Fruit fly (Drosophila melanogaster) Kc167 (cell line): Measurements from ENCODE around the gene Mst84Dd.

Source experiments
- Myc ChIP-seq: fragments of >200 bp; optimal IDR thresholded peaks from 2 replicates; lab custom pipeline; 2017; ENCODE audit warnings: missing external identifiers
- Sin3A ChIP-seq: fragments of >200 bp; optimal IDR thresholded peaks from 2 replicates; lab custom pipeline; 2018; ENCODE audit warnings: missing external identifiers
- h ChIP-seq: fragments of >200 bp; optimal IDR thresholded peaks from 3 replicates; lab custom pipeline; 2018; ENCODE audit warnings: missing external identifiers
- insv ChIP-seq: fragments of >200 bp; optimal IDR thresholded peaks from 3 replicates; lab custom pipeline; 2018; ENCODE audit warnings: missing external identifiers
- psq ChIP-seq: fragments of >200 bp; optimal IDR thresholded peaks from 2 replicates; lab custom pipeline; 2017; ENCODE audit warnings: missing external identifiers
- ttk ChIP-seq: sonication (Bioruptor generic); optimal IDR thresholded peaks from 2 replicates; lab custom pipeline; 2017; ENCODE audit warnings: missing external identifiers

- no peak for TF ChIP-seq ttk (lab: Kevin White, UChicago)
- no peak for TF ChIP-seq h (lab: Kevin White, UChicago)
- TF ChIP-seq insv (lab: Kevin White, UChicago) = no peak
- no peak for TF ChIP-seq Myc
- no peak for TF ChIP-seq psq (lab: Kevin White, UChicago)
- no peak for TF ChIP-seq Sin3A
These were observed 43.0 kb upstream of the Mst84Dd start, which contains the start of gene Ir84a for dm6 chr3R:7406569-7406968.
